Fruit fly (Drosophila melanogaster) Kc167 (cell line): ENCODE data around the gene mIF2.

Source experiments
- Myc ChIP-seq: fragments of >200 bp; optimal IDR thresholded peaks from 2 replicates; lab custom pipeline; 2017; ENCODE audit warnings: missing external identifiers
- Sin3A ChIP-seq: fragments of >200 bp; optimal IDR thresholded peaks from 2 replicates; lab custom pipeline; 2018; ENCODE audit warnings: missing external identifiers
- h ChIP-seq: fragments of >200 bp; optimal IDR thresholded peaks from 3 replicates; lab custom pipeline; 2018; ENCODE audit warnings: missing external identifiers
- insv ChIP-seq: fragments of >200 bp; optimal IDR thresholded peaks from 3 replicates; lab custom pipeline; 2018; ENCODE audit warnings: missing external identifiers
- psq ChIP-seq: fragments of >200 bp; optimal IDR thresholded peaks from 2 replicates; lab custom pipeline; 2017; ENCODE audit warnings: missing external identifiers
- ttk ChIP-seq: sonication (Bioruptor generic); optimal IDR thresholded peaks from 2 replicates; lab custom pipeline; 2017; ENCODE audit warnings: missing external identifiers

The mIF2 gene

dm6 chr3R:28576838-28577237 lies 32.2 kb upstream of the mIF2 start:
- TF ChIP-seq Myc (lab: Kevin White, UChicago) = no peak
- TF ChIP-seq Sin3A (lab: Kevin White, UChicago) = no peak
- TF ChIP-seq psq (lab: Kevin White, UChicago) = no peak
- TF ChIP-seq h = no peak

DNA sequence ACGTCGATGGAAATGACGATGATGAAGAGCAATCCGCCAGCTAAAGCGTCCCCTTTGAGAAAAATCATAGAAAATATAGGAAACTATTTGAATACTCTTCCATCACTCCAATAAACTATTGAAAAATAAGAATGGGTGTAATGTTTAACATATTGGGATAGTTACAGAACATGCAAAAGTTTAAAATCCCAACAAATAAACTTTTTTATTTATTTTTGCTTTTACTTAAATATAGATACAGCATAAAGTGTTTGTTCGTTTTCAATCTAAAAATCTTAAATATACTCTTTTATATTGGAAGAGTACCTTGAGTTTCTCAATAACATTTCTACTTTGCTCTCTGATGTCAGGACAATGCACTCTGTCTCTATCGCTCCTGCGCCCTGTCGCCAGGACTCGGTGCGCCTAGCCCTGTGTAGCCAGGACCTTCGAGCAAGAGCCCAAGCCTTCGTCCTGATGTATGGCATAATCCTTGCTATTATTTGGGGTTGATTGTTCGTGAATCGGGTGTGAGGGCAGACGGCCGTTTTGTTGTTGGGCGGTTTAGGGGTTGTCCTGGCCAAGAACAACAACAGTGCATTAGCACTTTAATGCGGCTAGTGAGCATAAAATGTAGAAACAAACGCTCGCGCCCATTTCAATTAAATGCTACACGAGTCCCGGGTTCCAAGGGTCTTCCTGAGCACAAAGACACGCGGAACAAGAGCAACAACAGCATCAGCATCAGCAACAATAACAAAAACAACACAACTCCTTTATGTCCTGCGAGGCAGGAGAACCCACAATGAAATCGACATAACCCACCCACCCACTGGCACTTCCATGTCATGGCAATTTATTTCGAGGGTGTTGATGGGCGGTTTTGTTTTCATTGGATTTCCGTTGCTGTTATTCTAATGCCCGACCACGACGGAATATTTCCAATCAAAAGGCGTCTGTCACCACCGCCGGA lies 28.4 kb upstream of the mIF2 start:
- TF ChIP-seq h (no peak), psq (lab: Kevin White, UChicago) (no peak), Sin3A (lab: Kevin White, UChicago) (no peak), Myc (lab: Kevin White, UChicago) (no peak), ttk (no peak), insv (lab: Kevin White, UChicago) (no peak)

dm6 chr3R:28570805-28571204 lies 26.2 kb upstream of the mIF2 start:
- no peak for TF ChIP-seq h
- no peak for TF ChIP-seq insv (lab: Kevin White, UChicago)
- no peak for TF ChIP-seq Myc (lab: Kevin White, UChicago)
- TF ChIP-seq psq (lab: Kevin White, UChicago) = no peak
- no peak for TF ChIP-seq Sin3A (lab: Kevin White, UChicago)
- TF ChIP-seq ttk = no peak

DNA sequence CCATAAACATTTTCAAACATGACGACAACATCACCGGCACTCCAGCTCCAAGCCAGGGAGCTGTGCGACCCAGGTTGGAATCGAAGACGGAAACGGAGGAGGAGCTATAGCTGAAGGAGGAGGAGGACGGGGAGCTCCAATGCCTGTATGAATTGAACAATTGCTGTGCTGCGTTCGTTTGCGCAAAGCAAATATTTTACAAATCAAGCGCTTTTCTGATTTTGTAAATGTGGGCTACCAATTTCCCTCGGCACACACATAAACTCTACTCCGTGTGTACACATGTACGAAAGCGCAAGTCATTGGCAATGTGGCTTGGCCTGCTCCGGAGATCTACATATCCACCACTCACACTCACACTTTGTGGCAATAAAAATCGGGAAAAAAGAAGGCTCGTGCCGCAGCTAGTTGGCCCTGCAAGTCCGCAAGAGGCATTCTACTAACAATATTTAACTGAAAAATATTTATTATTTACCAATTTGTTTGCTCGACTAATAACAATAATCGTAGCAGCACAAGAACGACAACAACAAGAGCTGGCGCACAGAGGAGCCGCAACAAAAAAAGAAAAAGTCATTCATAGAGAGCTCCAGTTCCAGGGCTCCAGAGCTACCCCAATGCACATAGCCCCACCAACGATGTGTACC lies 25.0 kb upstream of the mIF2 start:
- TF ChIP-seq insv (lab: Kevin White, UChicago) (no peak), h (no peak), Myc (lab: Kevin White, UChicago) (no peak), Sin3A (lab: Kevin White, UChicago) (no peak), psq (lab: Kevin White, UChicago) (no peak), ttk (no peak)

- TF ChIP-seq h (no peak), insv (lab: Kevin White, UChicago) (no peak), Sin3A (lab: Kevin White, UChicago) (no peak), Myc (lab: Kevin White, UChicago) (no peak), ttk (no peak), psq (lab: Kevin White, UChicago) (no peak)
Measured at dm6 chr3R:28568095-28568750, 23.6 kb upstream of the mIF2 start.

DNA sequence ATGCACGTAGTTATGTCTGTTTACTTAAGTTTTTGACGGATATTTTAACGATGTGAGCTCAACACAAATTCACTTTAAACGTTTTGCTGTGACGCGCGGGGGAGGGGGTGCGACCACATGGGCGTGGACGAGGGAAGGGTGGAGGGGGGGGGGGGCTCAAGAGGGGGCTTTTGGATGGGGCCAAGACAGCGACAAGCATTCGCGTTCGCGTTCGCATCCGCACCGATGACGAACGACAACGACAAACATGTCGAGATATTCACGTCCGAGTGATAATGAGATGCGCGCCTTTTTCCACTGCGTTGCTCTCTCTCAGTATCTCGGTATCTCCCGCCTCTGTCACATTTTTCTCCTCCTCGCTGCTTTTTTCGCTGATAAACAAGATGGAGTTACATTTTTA lies 18.9 kb upstream of the mIF2 start:
- TF ChIP-seq psq (lab: Kevin White, UChicago) (no peak), ttk (no peak), insv (lab: Kevin White, UChicago) (no peak), Sin3A (lab: Kevin White, UChicago) (no peak), Myc (lab: Kevin White, UChicago) (no peak), h (no peak)

DNA sequence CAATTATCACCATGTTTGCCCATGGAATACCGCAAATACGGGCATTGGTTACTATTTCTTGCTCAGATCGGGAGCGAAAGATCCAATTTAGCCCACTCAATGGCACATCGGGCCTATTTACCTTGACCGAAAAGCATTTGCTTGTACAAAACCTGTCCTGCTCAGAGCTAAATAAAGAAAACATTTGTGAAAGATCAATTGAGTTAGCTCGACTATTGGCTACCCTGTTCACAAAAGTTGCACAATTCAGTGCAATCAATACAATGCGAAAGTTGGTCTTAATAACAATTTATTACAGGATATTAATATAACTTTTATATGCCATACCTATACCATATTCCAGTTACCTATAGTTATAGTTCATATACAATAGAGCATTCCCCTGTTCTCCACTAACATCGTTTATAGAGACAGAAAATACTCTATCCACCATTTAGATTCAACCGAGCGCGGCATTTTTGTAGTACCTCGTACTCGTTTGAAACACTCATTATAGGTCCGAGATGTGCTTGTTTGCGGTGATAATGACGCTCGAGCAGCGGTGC lies 18.1 kb upstream of the mIF2 start:
- TF ChIP-seq insv (lab: Kevin White, UChicago) (no peak), h (no peak), ttk (no peak), Sin3A (lab: Kevin White, UChicago) (no peak), psq (lab: Kevin White, UChicago) (no peak), Myc (lab: Kevin White, UChicago) (no peak)

DNA sequence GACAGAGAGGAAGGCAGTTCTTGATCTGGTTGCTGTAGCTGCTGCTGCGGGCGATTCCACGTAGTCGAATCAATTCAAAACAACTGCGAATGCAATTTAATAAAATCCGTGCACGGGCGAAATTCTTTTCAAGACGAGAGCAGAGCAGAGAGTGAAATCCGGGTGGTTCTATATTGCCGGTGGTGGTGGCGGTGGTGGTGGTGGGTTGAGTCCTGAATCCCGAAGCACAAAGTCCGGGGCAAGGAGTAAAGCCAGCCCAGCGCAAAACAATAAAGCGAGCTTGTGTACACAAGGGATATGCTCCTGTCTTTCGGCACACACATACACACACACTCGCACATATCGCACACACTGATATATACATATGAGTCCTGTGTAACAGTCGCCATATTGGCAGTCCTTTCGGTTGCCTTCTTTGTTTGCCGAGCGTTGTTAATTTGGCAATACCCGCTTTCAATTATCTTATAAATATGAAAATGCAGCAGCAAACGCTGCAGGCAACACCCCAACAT lies 16.8 kb upstream of the mIF2 start:
- no peak for TF ChIP-seq ttk
- TF ChIP-seq h = no peak
- no peak for TF ChIP-seq insv (lab: Kevin White, UChicago)
- TF ChIP-seq psq (lab: Kevin White, UChicago) = no peak
- TF ChIP-seq Myc (lab: Kevin White, UChicago) = no peak
- no peak for TF ChIP-seq Sin3A (lab: Kevin White, UChicago)

DNA sequence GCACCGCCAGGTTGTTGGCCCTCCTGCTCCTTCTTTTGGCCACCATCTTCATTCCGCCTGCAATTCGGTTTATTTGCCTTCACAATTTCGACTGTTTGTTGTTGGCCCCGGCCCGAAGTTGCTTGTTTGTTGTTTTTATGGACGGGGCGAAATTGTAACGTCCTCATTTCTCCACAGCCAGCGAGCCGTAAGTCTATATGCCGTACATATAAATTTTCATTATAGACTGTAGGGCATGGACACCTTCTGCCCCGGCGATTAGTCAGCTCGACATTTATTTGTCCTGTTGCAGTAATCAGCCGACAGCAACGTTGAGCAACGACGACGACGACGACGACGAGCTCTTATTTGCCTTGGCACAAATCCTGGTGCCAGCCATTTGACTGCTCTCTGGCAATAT lies 14.2 kb upstream of the mIF2 start:
- TF ChIP-seq Sin3A (lab: Kevin White, UChicago) (no peak), h (no peak), insv (lab: Kevin White, UChicago) (no peak), Myc (lab: Kevin White, UChicago) (no peak), ttk (no peak), psq (lab: Kevin White, UChicago) (no peak)

DNA sequence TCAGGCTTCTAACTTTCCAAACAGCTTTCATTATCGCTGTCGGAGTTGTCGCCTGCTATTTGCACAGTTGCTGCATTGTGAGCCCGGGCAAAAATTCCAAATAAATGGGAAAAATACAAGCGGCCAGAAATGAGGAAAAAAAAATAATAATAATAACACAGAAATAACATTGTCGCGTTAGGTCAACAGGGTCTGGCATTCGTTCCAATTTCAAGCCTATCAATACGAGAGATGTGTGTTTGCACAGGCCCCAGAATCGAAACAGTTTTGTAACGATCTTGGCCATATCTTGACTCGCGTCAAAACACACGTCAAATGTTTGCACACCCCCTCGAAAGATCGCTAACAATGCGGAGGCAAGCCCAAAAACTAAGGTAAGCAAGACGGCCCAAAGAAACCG lies 11.8 kb upstream of the mIF2 start:
- TF ChIP-seq ttk (no peak), h (no peak), Myc (lab: Kevin White, UChicago) (no peak), insv (lab: Kevin White, UChicago) (no peak), psq (lab: Kevin White, UChicago) (no peak), Sin3A (lab: Kevin White, UChicago) (no peak)

DNA sequence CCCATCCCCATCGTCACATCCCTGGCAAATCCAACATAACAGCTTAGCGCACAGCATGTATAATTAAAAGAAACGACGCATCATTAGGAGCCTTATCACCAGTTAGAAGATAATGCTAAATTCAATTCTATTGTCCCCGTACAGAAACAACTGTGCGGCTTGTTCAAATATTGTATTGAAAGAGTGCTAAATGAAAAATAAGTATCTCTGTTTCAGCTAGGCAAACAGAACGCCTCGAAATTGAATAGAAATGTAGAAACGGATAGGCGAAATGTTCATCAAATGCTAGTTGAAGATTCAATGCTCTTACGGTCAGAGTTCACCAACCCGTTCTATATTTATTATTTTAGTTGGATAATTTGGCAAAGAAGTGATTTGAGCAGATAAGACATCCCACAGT lies 11.2 kb upstream of the mIF2 start:
- TF ChIP-seq h = no peak
- no peak for TF ChIP-seq ttk
- no peak for TF ChIP-seq Sin3A (lab: Kevin White, UChicago)
- TF ChIP-seq insv (lab: Kevin White, UChicago) = no peak
- TF ChIP-seq Myc (lab: Kevin White, UChicago) = no peak
- no peak for TF ChIP-seq psq (lab: Kevin White, UChicago)
